Worm (Caenorhabditis elegans) whole organism, L2 larva: Measurements from ENCODE around the gene F47D2.11.

ENCODE experiments used
- R02D3.7 ChIP-seq: fragments of 150-350 bp; optimal IDR thresholded peaks from 2 replicates; lab custom pipeline; 2014; ENCODE audit warnings: missing biosample characterization, missing genetic modification characterization
- ama-1 ChIP-seq: fragments of 150-350 bp; optimal IDR thresholded peaks from 2 replicates; lab custom pipeline; 2018; ENCODE audit warnings: inconsistent platforms
- ceh-16 ChIP-seq: fragments of 150-350 bp; optimal IDR thresholded peaks from 2 replicates; lab custom pipeline; 2014; ENCODE audit warnings: missing biosample characterization, missing genetic modification characterization
- dmd-4 ChIP-seq: sonication (generic microtip); optimal IDR thresholded peaks from 2 replicates; lab custom pipeline; 2017; ENCODE audit warnings: missing biosample characterization, missing genetic modification characterization
- egl-27 ChIP-seq: sonication (generic microtip); optimal IDR thresholded peaks from 3 replicates; lab custom pipeline; 2017; ENCODE audit warnings: missing biosample characterization, missing genetic modification reagents, missing genetic modification characterization
- fos-1 ChIP-seq: fragments of 150-350 bp; optimal IDR thresholded peaks from 2 replicates; lab custom pipeline; 2014; ENCODE audit warnings: missing biosample characterization, missing genetic modification characterization
- gmeb-1 ChIP-seq: fragments of 150-350 bp; optimal IDR thresholded peaks from 2 replicates; lab custom pipeline; 2014; ENCODE audit warnings: missing biosample characterization, missing genetic modification characterization
- lin-11 ChIP-seq: fragments of 150-350 bp; sonication (generic microtip); optimal IDR thresholded peaks from 2 replicates; lab custom pipeline; 2014; ENCODE audit warnings: missing biosample characterization, missing genetic modification characterization, inconsistent platforms, mixed read lengths
- mab-5 ChIP-seq: fragments of 150-350 bp; optimal IDR thresholded peaks from 2 replicates; lab custom pipeline; 2014; ENCODE audit warnings: missing biosample characterization, missing genetic modification characterization
- nhr-10 ChIP-seq: sonication (generic microtip); optimal IDR thresholded peaks from 2 replicates; lab custom pipeline; 2017; ENCODE audit warnings: missing biosample characterization, missing genetic modification characterization
- nhr-12 ChIP-seq: fragments of 150-350 bp; optimal IDR thresholded peaks from 2 replicates; lab custom pipeline; 2014; ENCODE audit warnings: missing biosample characterization, missing genetic modification characterization
- nhr-129 ChIP-seq: fragments of 150-350 bp; optimal IDR thresholded peaks from 2 replicates; lab custom pipeline; 2014; ENCODE audit warnings: missing biosample characterization, missing genetic modification characterization
- nhr-21 ChIP-seq: fragments of 150-350 bp; optimal IDR thresholded peaks from 2 replicates; lab custom pipeline; 2014; ENCODE audit warnings: missing biosample characterization, missing genetic modification characterization
- nhr-25 ChIP-seq: fragments of 150-350 bp; sonication (generic microtip); optimal IDR thresholded peaks from 3 replicates; lab custom pipeline; 2014; ENCODE audit warnings: missing biosample characterization, missing genetic modification characterization
- sem-4 ChIP-seq: fragments of 150-350 bp; optimal IDR thresholded peaks from 2 replicates; lab custom pipeline; 2014; ENCODE audit warnings: missing biosample characterization, missing genetic modification reagents, missing genetic modification characterization
- sma-3 ChIP-seq: sonication (generic microtip); optimal IDR thresholded peaks from 2 replicates; lab custom pipeline; 2016; ENCODE audit warnings: missing genetic modification reagents, missing genetic modification characterization, missing compliant biosample characterization
- snpc-4 ChIP-seq: fragments of 150-350 bp; optimal IDR thresholded peaks from 2 replicates; lab custom pipeline; 2014; ENCODE audit warnings: missing biosample characterization, missing genetic modification characterization
- unc-39 ChIP-seq: fragments of 150-350 bp; optimal IDR thresholded peaks from 2 replicates; lab custom pipeline; 2014; ENCODE audit warnings: missing biosample characterization, missing genetic modification characterization
- unc-62 ChIP-seq: fragments of 150-350 bp; optimal IDR thresholded peaks from 2 replicates; lab custom pipeline; 2014; ENCODE audit warnings: missing biosample characterization, missing genetic modification reagents, missing genetic modification characterization
- zag-1 ChIP-seq: fragments of 150-350 bp; optimal IDR thresholded peaks from 2 replicates; lab custom pipeline; 2014; ENCODE audit warnings: missing biosample characterization, missing genetic modification characterization
- ztf-11 ChIP-seq: sonication (generic microtip); optimal IDR thresholded peaks from 2 replicates; lab custom pipeline; 2017; ENCODE audit warnings: missing biosample characterization, missing genetic modification characterization

F47D2.11 gene

ce11 chrV:4260090-4260489, 35.7 kb downstream of the F47D2.11 start, which contains the start of gene srt-3:
Gene srt-3, minus strand, starts transcription at chrV:4260190.
- TF ChIP-seq zag-1 (no peak), nhr-10 (no peak), sem-4 (tag; lab: Kevin White, UChicago) (no peak), nhr-25 (tag; lab: Kevin White, UChicago) (no peak), R02D3.7 (tag; lab: Kevin White, UChicago) (no peak)

- no peak for TF ChIP-seq ztf-11 (tag; lab: Kevin White, UChicago)
- no peak for TF ChIP-seq nhr-12 (tag; lab: Kevin White, UChicago)
- no peak for TF ChIP-seq sem-4 (tag; lab: Kevin White, UChicago)
- no peak for TF ChIP-seq snpc-4 (tag; lab: Kevin White, UChicago)
- TF ChIP-seq nhr-129 (tag; lab: Kevin White, UChicago) = no peak
- no peak for TF ChIP-seq egl-27 (tag; lab: Kevin White, UChicago)
These were observed 39.3 kb downstream of the F47D2.11 start, which contains the start of gene srt-14 for ce11 chrV:4256474-4256873. Gene srt-14, minus strand, starts transcription at chrV:4256574.

- TF ChIP-seq sma-3 (GFP tag; lab: Kevin White, UChicago) (no peak), R02D3.7 (tag; lab: Kevin White, UChicago) (no peak), ceh-16 (tag; lab: Kevin White, UChicago) (no peak), ztf-11 (tag; lab: Kevin White, UChicago) (no peak), fos-1 (tag; lab: Kevin White, UChicago) (no peak), snpc-4 (tag; lab: Kevin White, UChicago) (no peak), unc-62 (GFP tag; lab: Kevin White, UChicago) (no peak), dmd-4 (tag; lab: Kevin White, UChicago) (no peak), ama-1 (lab: Kevin White, UChicago) (no peak), sem-4 (tag; lab: Kevin White, UChicago) (no peak), egl-27 (tag; lab: Kevin White, UChicago) (no peak), nhr-21 (no peak), mab-5 (no peak)
These were observed 45.8 kb downstream of the F47D2.11 start, which contains the start of gene srt-13 for ce11 chrV:4250047-4250446. Gene srt-13, minus strand, starts transcription at chrV:4250147.

- no peak for TF ChIP-seq lin-11
- TF ChIP-seq unc-62 (GFP tag; lab: Kevin White, UChicago) = no peak
- no peak for TF ChIP-seq unc-39 (tag; lab: Kevin White, UChicago)
- TF ChIP-seq sem-4 (tag; lab: Kevin White, UChicago) = no peak
- TF ChIP-seq gmeb-1 (tag; lab: Kevin White, UChicago) = no peak
- TF ChIP-seq ztf-11 (tag; lab: Kevin White, UChicago) = no peak
These were observed 47.5 kb downstream of the F47D2.11 start for ce11 chrV:4248359-4248758.
